Worm (Caenorhabditis elegans) whole organism, young adult: ENCODE measurements around the gene T01E8.1.

ENCODE experiments used
- B0035.1 ChIP-seq: sonication (generic microtip); optimal IDR thresholded peaks from 2 replicates; lab custom pipeline; 2016; ENCODE audit warnings: missing genetic modification characterization, mild to moderate bottlenecking, missing compliant biosample characterization, missing genotype, missing genetic modification reagents
- B0336.3 ChIP-seq: fragments of 200-800 bp; sonication (Bioruptor generic); IDR thresholded peaks from 2 replicates; pipeline ENCODE4 v1.3.6; 2022; ENCODE audit warnings: missing genetic modification characterization, missing compliant biosample characterization
- D2030.7 ChIP-seq: fragments of 200-800 bp; sonication (Bioruptor generic); IDR thresholded peaks from 2 replicates; pipeline ENCODE4 v1.3.6; 2022; ENCODE audit warnings: missing genetic modification reagents, missing genetic modification characterization, missing compliant biosample characterization
- F10E7.11 ChIP-seq: sonication (generic microtip); optimal IDR thresholded peaks from 2 replicates; lab custom pipeline; 2017; ENCODE audit warnings: mild to moderate bottlenecking, missing genetic modification characterization, moderate library complexity, missing compliant biosample characterization
- F33H1.4 ChIP-seq: fragments of 200-800 bp; sonication (Bioruptor generic); IDR thresholded peaks from 2 replicates; pipeline ENCODE4 v1.3.6; 2022; ENCODE audit warnings: missing genetic modification reagents, missing genetic modification characterization, missing compliant biosample characterization
- F49E8.2 ChIP-seq: sonication (generic microtip); optimal IDR thresholded peaks from 3 replicates; lab custom pipeline; 2017; ENCODE audit warnings: missing genetic modification characterization, mild to moderate bottlenecking, missing compliant biosample characterization, antibody characterized with exemption, moderate library complexity; ENCODE audit not compliant: insufficient read depth
- F55B11.4 ChIP-seq: sonication (generic microtip); optimal IDR thresholded peaks from 2 replicates; lab custom pipeline; 2016; ENCODE audit warnings: missing compliant biosample characterization, missing genetic modification characterization, borderline replicate concordance; ENCODE audit not compliant: insufficient read depth
- K11D2.4 ChIP-seq: fragments of 200-800 bp; sonication (Bioruptor generic); IDR thresholded peaks from 2 replicates; pipeline ENCODE4 v1.3.6; 2022; ENCODE audit warnings: missing genetic modification reagents, missing genetic modification characterization, missing compliant biosample characterization
- T07F8.4 ChIP-seq: sonication (generic microtip); optimal IDR thresholded peaks from 2 replicates; lab custom pipeline; 2016; ENCODE audit warnings: mild to moderate bottlenecking, missing genetic modification characterization, moderate library complexity, missing compliant biosample characterization
- Y53G8AR.9 ChIP-seq: fragments of 200-800 bp; sonication (Bioruptor generic); conservative IDR thresholded peaks from 2 replicates; pipeline ENCODE4 v1.3.6; 2022; ENCODE audit warnings: missing genetic modification reagents, missing genetic modification characterization, missing compliant biosample characterization
- Y56A3A.18 ChIP-seq: fragments of 200-800 bp; sonication (Bioruptor generic); IDR thresholded peaks from 2 replicates; pipeline ENCODE4 v1.3.6; 2022; ENCODE audit warnings: missing genetic modification reagents, missing genetic modification characterization, missing compliant biosample characterization
- Y95B8A.8 ChIP-seq: fragments of 200-800 bp; sonication (Bioruptor generic); IDR thresholded peaks from 2 replicates; pipeline ENCODE4 v1.3.6; 2022; ENCODE audit warnings: missing genetic modification reagents, missing genetic modification characterization, missing compliant biosample characterization
- akir-1 ChIP-seq: fragments of 200-800 bp; sonication (Bioruptor generic); optimal IDR thresholded peaks from 2 replicates; lab custom pipeline; 2018; ENCODE audit warnings: mild to moderate bottlenecking, missing genetic modification characterization, moderate library complexity, missing compliant biosample characterization
- aptf-3 ChIP-seq: fragments of 200-800 bp; sonication (Bioruptor generic); IDR thresholded peaks from 2 replicates; pipeline ENCODE4 v1.3.6; 2022; ENCODE audit warnings: missing genetic modification characterization, missing compliant biosample characterization
- athp-1 ChIP-seq: sonication (generic microtip); optimal IDR thresholded peaks from 2 replicates; lab custom pipeline; 2017; ENCODE audit warnings: mild to moderate bottlenecking, missing genetic modification characterization, missing compliant biosample characterization
- attf-3 ChIP-seq: fragments of 200-800 bp; sonication (Bioruptor generic); conservative IDR thresholded peaks from 2 replicates; pipeline ENCODE4 v1.3.6; 2022; ENCODE audit warnings: missing genetic modification reagents, missing genetic modification characterization, missing compliant biosample characterization
- bed-1 ChIP-seq: fragments of 200-800 bp; sonication (Bioruptor generic); IDR thresholded peaks from 2 replicates; pipeline ENCODE4 v1.3.6; 2022; ENCODE audit warnings: missing genetic modification reagents, missing genetic modification characterization, missing compliant biosample characterization
- ccch-3 ChIP-seq: fragments of 200-800 bp; sonication (Bioruptor generic); optimal IDR thresholded peaks from 2 replicates; lab custom pipeline; 2018; ENCODE audit warnings: mild to moderate bottlenecking, missing genetic modification characterization, missing compliant biosample characterization
- cebp-1 ChIP-seq, 2 experiments: fragments of 200-800 bp in 1 of 2; sonication (Bioruptor generic) in 1 of 2; sonication (generic microtip) in 1 of 2; IDR thresholded peaks in 1 of 2; optimal IDR thresholded peaks in 1 of 2; 2 replicates each; pipeline versions ENCODE4 v1.3.6 to Lab custom; 2017 to 2022; ENCODE audit warnings: missing compliant biosample characterization in 2 of 2, missing genetic modification characterization in 2 of 2, mild to moderate bottlenecking in 1 of 2, missing genetic modification reagents in 1 of 2, moderate library complexity in 1 of 2
- ceh-100 ChIP-seq: fragments of 200-800 bp; sonication (Bioruptor generic); IDR thresholded peaks from 2 replicates; pipeline ENCODE4 v1.3.6; 2022; ENCODE audit warnings: missing genetic modification reagents, missing genetic modification characterization, missing compliant biosample characterization
- ceh-27 ChIP-seq: fragments of 200-800 bp; sonication (Bioruptor generic); optimal IDR thresholded peaks from 2 replicates; lab custom pipeline; 2018; ENCODE audit warnings: mild to moderate bottlenecking, missing genetic modification characterization, moderate library complexity, missing compliant biosample characterization
- ceh-40 ChIP-seq: fragments of 200-800 bp; sonication (Bioruptor generic); IDR thresholded peaks from 2 replicates; pipeline ENCODE4 v1.3.6; 2022; ENCODE audit warnings: missing genetic modification characterization, missing compliant biosample characterization
- ceh-58 ChIP-seq: fragments of 200-800 bp; sonication (Bioruptor generic); IDR thresholded peaks from 2 replicates; pipeline ENCODE4 v1.3.6; 2022; ENCODE audit warnings: missing genetic modification characterization, missing compliant biosample characterization
- egl-18 ChIP-seq: fragments of 200-800 bp; sonication (Bioruptor generic); IDR thresholded peaks from 2 replicates; pipeline ENCODE4 v1.3.6; 2022; ENCODE audit warnings: missing genetic modification reagents, missing genetic modification characterization, missing compliant biosample characterization
- egrh-3 ChIP-seq: fragments of 200-800 bp; sonication (Bioruptor generic); IDR thresholded peaks from 2 replicates; pipeline ENCODE4 v1.3.6; 2022; ENCODE audit warnings: missing genetic modification reagents, missing genetic modification characterization, missing compliant biosample characterization
- ekl-4 ChIP-seq: fragments of 200-800 bp; sonication (Bioruptor generic); IDR thresholded peaks from 2 replicates; pipeline ENCODE4 v1.3.6; 2022; ENCODE audit warnings: missing genetic modification reagents, missing genetic modification characterization, missing compliant biosample characterization
- fkh-3 ChIP-seq: sonication (generic microtip); optimal IDR thresholded peaks from 2 replicates; lab custom pipeline; 2016; ENCODE audit warnings: mild to moderate bottlenecking, missing genetic modification characterization, missing compliant biosample characterization
- hlh-26 ChIP-seq: fragments of 200-800 bp; sonication (Bioruptor generic); conservative IDR thresholded peaks from 2 replicates; pipeline ENCODE4 v1.3.6; 2022; ENCODE audit warnings: missing genetic modification reagents, missing genetic modification characterization, missing compliant biosample characterization
- hmg-1.2 ChIP-seq: fragments of 200-800 bp; sonication (Bioruptor generic); IDR thresholded peaks from 2 replicates; pipeline ENCODE4 v1.3.6; 2022; ENCODE audit warnings: missing genetic modification reagents, missing genetic modification characterization, missing compliant biosample characterization
- lin-26 ChIP-seq: fragments of 200-800 bp; sonication (Bioruptor generic); IDR thresholded peaks from 2 replicates; pipeline ENCODE4 v1.3.6; 2022; ENCODE audit warnings: missing genetic modification reagents, missing genetic modification characterization, missing compliant biosample characterization
- lir-1 ChIP-seq: fragments of 200-800 bp; sonication (Bioruptor generic); conservative IDR thresholded peaks from 2 replicates; pipeline ENCODE4 v1.3.6; 2022; ENCODE audit warnings: missing genetic modification reagents, missing genetic modification characterization, missing compliant biosample characterization
- madf-10 ChIP-seq: sonication (generic microtip); optimal IDR thresholded peaks from 2 replicates; lab custom pipeline; 2016; ENCODE audit warnings: mild to moderate bottlenecking, missing genetic modification characterization, missing compliant biosample characterization
- madf-3 ChIP-seq: fragments of 200-800 bp; sonication (Bioruptor generic); IDR thresholded peaks from 2 replicates; pipeline ENCODE4 v1.3.6; 2022; ENCODE audit warnings: missing genetic modification reagents, missing genetic modification characterization, missing compliant biosample characterization
- madf-6 ChIP-seq: fragments of 200-800 bp; sonication (Bioruptor generic); IDR thresholded peaks from 2 replicates; pipeline ENCODE4 v1.3.6; 2022; ENCODE audit warnings: missing genetic modification reagents, missing genetic modification characterization, missing compliant biosample characterization
- madf-8 ChIP-seq: fragments of 200-800 bp; sonication (Bioruptor generic); conservative IDR thresholded peaks from 2 replicates; pipeline ENCODE4 v1.3.6; 2022; ENCODE audit warnings: missing genetic modification reagents, missing genetic modification characterization, missing compliant biosample characterization
- mxl-1 ChIP-seq: sonication (generic microtip); optimal IDR thresholded peaks from 2 replicates; lab custom pipeline; 2016; ENCODE audit warnings: missing genetic modification characterization, missing compliant biosample characterization
- pha-4 ChIP-seq: fragments of 150-350 bp; sonication (generic microtip); optimal IDR thresholded peaks from 2 replicates; lab custom pipeline; 2014; ENCODE audit warnings: missing biosample characterization, missing genetic modification reagents, missing genetic modification characterization
- snpc-3.4 ChIP-seq: sonication (generic microtip); optimal IDR thresholded peaks from 2 replicates; lab custom pipeline; 2017; ENCODE audit warnings: missing genetic modification characterization, mild to moderate bottlenecking, missing compliant biosample characterization, antibody characterized with exemption, moderate library complexity, missing genotype, missing genetic modification reagents
- tbx-9 ChIP-seq: sonication (generic microtip); optimal IDR thresholded peaks from 2 replicates; lab custom pipeline; 2016; ENCODE audit warnings: borderline replicate concordance, missing genetic modification characterization, inconsistent platforms, missing compliant biosample characterization
- unc-130 ChIP-seq: sonication (generic microtip); optimal IDR thresholded peaks from 2 replicates; lab custom pipeline; 2016; ENCODE audit warnings: missing genetic modification reagents, missing genetic modification characterization, missing compliant biosample characterization
- ztf-3 ChIP-seq: fragments of 200-800 bp; sonication (Bioruptor generic); optimal IDR thresholded peaks from 2 replicates; lab custom pipeline; 2018; ENCODE audit warnings: mild to moderate bottlenecking, missing genetic modification characterization, missing compliant biosample characterization

The T01E8.1 gene

DNA sequence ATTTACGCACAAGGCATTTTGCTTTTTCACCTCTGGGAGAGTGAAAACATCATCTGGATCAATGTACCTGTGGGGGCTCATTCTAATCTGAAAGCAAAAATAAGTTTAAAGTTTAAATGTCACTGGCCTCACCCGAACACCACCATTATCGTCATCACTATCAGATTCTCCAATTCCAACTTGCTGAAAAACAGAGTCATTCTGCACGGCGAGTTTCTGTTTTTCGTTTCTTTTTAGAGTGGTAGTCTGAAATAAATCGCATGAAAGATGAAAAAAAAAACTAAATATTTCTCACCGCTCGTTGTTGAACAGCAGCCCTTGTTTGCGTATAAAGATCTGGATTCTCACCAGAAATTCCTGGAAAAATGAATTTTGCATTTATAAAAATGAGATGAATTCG is 40.6 kb downstream of the T01E8.1 start:
- TF ChIP-seq bed-1 (GFP tag; lab: Robert Waterston, UW) (0 out of 2 replicates have a peak, but pooled peaks have one; percentile 53), ceh-58 (GFP tag; lab: Robert Waterston, UW) (peak; percentile 70; the same call in 1 of the 2 replicates), Y95B8A.8 (GFP tag; lab: Robert Waterston, UW) (peak; percentile 30; the same call in 1 of the 2 replicates), ekl-4 (GFP tag; lab: Robert Waterston, UW) (0 out of 2 replicates have a peak, but pooled peaks have one; percentile 7), snpc-3.4 (tag; lab: Kevin White, UChicago) (peak; percentile 8), mxl-1 (no peak), madf-3 (peak; percentile 67; the same call in 1 of the 2 replicates), egl-18 (0 out of 2 replicates have a peak, but pooled peaks have one; percentile 42), tbx-9 (no peak), B0336.3 (GFP tag; lab: Robert Waterston, UW) (peak; percentile 15; the same call in 1 of the 2 replicates), Y53G8AR.9 (0 out of 2 replicates have a peak, but pooled peaks have one; percentile 17), F49E8.2 (tag; lab: Kevin White, UChicago) (peak; percentile 52), aptf-3 (GFP tag; lab: Robert Waterston, UW) (0 out of 2 replicates have a peak, but pooled peaks have one; percentile 10), cebp-1 (GFP tag; IDR thresholded peaks at IDR 0.05; lab: Robert Waterston, UW) (no peak), cebp-1 (tag; optimal IDR thresholded peaks at IDR 0.05; lab: Kevin White, UChicago) (peak; percentile 13), ceh-40 (peak; percentile 41; the same call in 1 of the 2 replicates), madf-6 (peak; percentile 51), ztf-3 (GFP tag; lab: Kevin White, UChicago) (no peak), F10E7.11 (tag; lab: Kevin White, UChicago) (peak; percentile 43), pha-4 (tag; lab: Kevin White, UChicago) (no peak), hlh-26 (GFP tag; lab: Robert Waterston, UW) (no peak)

DNA sequence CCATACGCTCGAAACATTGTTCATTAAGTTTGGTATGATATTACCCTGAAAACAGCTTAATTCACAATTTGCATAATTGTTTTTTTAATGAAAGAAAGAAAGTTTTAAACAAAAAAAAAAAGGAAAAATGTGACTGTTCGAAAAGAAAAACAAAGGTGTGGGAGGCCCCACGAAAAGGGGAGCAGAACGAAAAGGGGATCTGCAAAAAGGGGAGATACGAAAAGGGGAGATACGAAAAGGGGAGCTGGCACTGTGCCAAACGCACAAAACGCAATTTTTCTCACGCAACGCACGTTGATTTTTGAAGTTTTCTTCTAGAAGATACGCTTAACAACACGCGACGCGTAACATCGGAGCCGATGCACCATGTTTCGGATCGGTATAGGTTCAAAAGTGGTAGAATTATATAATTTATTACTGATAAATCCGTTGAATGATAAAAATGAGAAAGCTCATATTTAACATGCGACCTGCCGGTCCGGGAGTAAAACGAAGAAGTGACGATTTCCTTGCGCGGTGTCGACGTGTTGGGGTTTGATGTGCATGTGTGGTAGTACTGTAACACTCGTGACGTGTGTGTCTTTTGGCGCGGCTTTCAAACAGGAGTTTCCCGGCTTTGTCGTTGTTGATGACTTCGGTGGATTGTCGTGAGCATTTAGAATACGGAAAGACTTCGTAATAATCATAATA is 41.2 kb downstream of the T01E8.1 start, which contains the start of gene nrde-2:
nrde-2 (minus strand) TSS at position 45 of the 690 bp plus-strand sequence.
- TF ChIP-seq madf-8 (GFP tag; lab: Robert Waterston, UW) = 0 out of 2 replicates have a peak, but pooled peaks have one; percentile 14
- TF ChIP-seq K11D2.4 (GFP tag; lab: Robert Waterston, UW) = 0 out of 2 replicates have a peak, but pooled peaks have one; percentile 44
- peak; percentile 75 for TF ChIP-seq F33H1.4 (GFP tag; lab: Robert Waterston, UW)
- TF ChIP-seq ceh-100 = peak; percentile 90
- peak; percentile 67 for TF ChIP-seq egrh-3 (GFP tag; lab: Robert Waterston, UW)
- 0 out of 2 replicates have a peak, but pooled peaks have one; percentile 39 for TF ChIP-seq lir-1 (GFP tag; lab: Robert Waterston, UW)
- peak; percentile 15; the same call in 1 of the 2 replicates for TF ChIP-seq D2030.7 (GFP tag; lab: Robert Waterston, UW)
- TF ChIP-seq, all 124 proteins: peak for 7; not testable (repeated sequence) for 117

DNA sequence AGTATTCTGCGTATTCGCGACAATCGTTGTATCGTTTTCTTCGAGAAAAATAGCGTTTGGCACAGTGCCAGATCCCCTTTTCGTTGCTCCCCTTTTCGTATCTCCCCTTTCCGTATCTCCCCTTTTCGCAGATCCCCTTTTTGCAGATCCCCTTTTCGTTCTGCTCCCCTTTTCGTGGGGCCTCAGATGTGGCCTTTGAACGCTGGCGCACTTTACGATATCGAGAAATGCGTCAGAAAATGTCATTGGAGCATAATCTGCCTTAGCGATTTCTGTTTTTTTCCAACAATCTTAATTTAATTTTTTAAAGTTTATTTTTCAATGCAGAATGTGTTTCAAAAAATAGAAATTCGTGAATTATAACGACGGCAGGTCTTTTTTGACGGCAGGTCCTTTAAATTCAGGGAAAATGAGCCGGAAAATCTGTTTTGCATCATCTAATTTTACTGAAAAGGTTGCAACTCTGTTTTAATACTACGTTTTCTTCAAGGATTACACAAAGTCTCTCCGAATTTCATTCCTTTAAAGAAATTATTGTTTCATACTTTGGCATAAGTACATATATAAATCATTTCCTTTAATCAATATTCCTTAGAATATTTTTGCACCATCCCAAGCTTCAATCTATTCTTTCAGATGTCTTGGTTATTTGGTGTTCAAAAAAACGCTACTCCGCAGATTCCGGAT is 42.0 kb downstream of the T01E8.1 start, which contains the start of gene atad-3:
atad-3 (plus strand) TSS at position 637 of the 687 bp plus-strand sequence.
- TF ChIP-seq D2030.7 (GFP tag; lab: Robert Waterston, UW) (peak; percentile 97), B0035.1 (tag; lab: Kevin White, UChicago) (peak; percentile 20), attf-3 (GFP tag; lab: Robert Waterston, UW) (peak; percentile 86), unc-130 (GFP tag; lab: Kevin White, UChicago) (peak; percentile 74), madf-10 (tag; lab: Kevin White, UChicago) (peak; percentile 87), madf-6 (peak; percentile 81), ccch-3 (GFP tag; lab: Kevin White, UChicago) (peak; percentile 40), egl-18 (peak; percentile 83), fkh-3 (no peak), Y56A3A.18 (GFP tag; lab: Robert Waterston, UW) (peak; percentile 62; the same call in 1 of the 2 replicates), ceh-27 (peak; percentile 94), lin-26 (GFP tag; lab: Robert Waterston, UW) (peak; percentile 95), hmg-1.2 (GFP tag; lab: Robert Waterston, UW) (peak; percentile 78), madf-8 (GFP tag; lab: Robert Waterston, UW) (peak; percentile 77), athp-1 (tag; lab: Kevin White, UChicago) (peak; percentile 84), T07F8.4 (peak; percentile 36), F55B11.4 (tag; lab: Kevin White, UChicago) (no peak), F10E7.11 (tag; lab: Kevin White, UChicago) (no peak), akir-1 (GFP tag; lab: Kevin White, UChicago) (peak; percentile 77)
